Fruit fly (Drosophila melanogaster) whole organism: ENCODE measurements around the gene spz.

ENCODE experiments used
- CG8478 ChIP-seq: fragments of >200 bp; optimal IDR thresholded peaks from 2 replicates; lab custom pipeline; 2018; ENCODE audit warnings: inconsistent platforms
- Dll ChIP-seq: fragments of >200 bp; optimal IDR thresholded peaks from 2 replicates; lab custom pipeline; 2017
- EcR ChIP-seq, 2 experiments: fragments of >200 bp; optimal IDR thresholded peaks; 2 replicates each; lab custom pipeline; 2017; ENCODE audit warnings: missing biosample characterization in 2 of 2, missing genetic modification characterization in 2 of 2, missing genetic modification reagents in 2 of 2
- pan ChIP-seq: fragments of >200 bp; optimal IDR thresholded peaks from 2 replicates; lab custom pipeline; 2017
- psq ChIP-seq: fragments of >200 bp; optimal IDR thresholded peaks from 2 replicates; lab custom pipeline; 2017
- usp ChIP-seq: fragments of >200 bp; optimal IDR thresholded peaks from 2 replicates; lab custom pipeline; 2017; ENCODE audit warnings: missing biosample characterization, missing genetic modification characterization, mixed read lengths

Gene spz

dm6 chr3R:27065136-27065535, 4.7 kb downstream of the spz start, which contains the start of gene CG43935:
Gene CG43935, plus strand, starts transcription at chr3R:27065436.
- TF ChIP-seq usp = no peak
- TF ChIP-seq Dll = no peak
- TF ChIP-seq EcR (GFP tag; optimal IDR thresholded peaks at IDR 0.05; lab: Kevin White, UChicago) = no peak
- no peak for TF ChIP-seq CG8478
- no peak for TF ChIP-seq psq (lab: Kevin White, UChicago)
- TF ChIP-seq pan (lab: Kevin White, UChicago) = no peak

- no peak for TF ChIP-seq CG8478
These were observed 5.8 kb downstream of the spz start, which contains the start of gene Nep5 for dm6 chr3R:27064099-27064498. Gene Nep5, minus strand, starts transcription at chr3R:27064199.

DNA sequence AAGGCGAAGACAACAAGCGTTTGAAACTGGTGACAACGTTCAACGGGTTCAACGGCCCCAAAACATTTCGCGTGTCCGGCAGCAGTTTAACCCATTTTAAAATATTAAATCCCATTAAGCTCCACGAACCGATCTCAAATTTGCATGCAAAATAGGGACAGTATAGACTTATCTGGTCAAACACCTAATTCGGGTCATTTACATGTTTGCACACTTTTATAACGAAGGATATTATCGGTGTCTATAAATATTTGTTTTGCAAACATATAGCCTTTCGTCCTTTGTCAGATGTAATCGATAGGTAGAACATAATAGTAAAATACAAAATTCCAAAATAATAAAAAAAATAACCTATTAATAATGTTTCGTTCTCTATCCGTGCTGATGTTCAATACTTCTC, 8.0 kb downstream of the spz start, which contains the start of gene CG34292:
CG34292 (plus strand) TSS at position 301 of the 400 bp plus-strand sequence.
- TF ChIP-seq CG8478 = no peak
- no peak for TF ChIP-seq psq (lab: Kevin White, UChicago)
- no peak for TF ChIP-seq EcR (GFP tag; optimal IDR thresholded peaks at IDR 0.05; lab: Kevin White, UChicago)
- no peak for TF ChIP-seq pan (lab: Kevin White, UChicago)
- no peak for TF ChIP-seq usp
- no peak for TF ChIP-seq Dll

DNA sequence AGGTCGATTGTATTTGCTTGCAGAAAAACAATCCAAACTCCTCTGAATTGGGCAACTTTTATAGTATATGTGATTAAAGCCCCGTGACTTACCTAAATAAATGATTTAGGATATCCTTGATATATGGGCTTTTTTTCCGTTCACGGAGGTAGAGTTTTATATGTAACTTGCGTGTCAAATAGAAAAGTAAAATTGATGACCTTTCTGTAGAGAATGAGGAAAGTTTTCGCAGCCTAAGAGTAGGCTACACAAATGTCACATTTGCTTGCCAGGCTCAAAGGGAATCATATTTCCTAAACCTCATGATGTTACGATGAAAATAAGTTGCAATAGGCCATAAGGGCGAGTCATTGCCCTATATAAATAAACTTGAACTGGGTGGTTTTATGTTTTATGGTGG, 13.7 kb downstream of the spz start:
- TF ChIP-seq usp = no peak
- no peak for TF ChIP-seq EcR (GFP tag; optimal IDR thresholded peaks at IDR 0.05; lab: Kevin White, UChicago)
- no peak for TF ChIP-seq CG8478
- TF ChIP-seq pan (lab: Kevin White, UChicago) = no peak
- TF ChIP-seq psq (lab: Kevin White, UChicago) = no peak
- TF ChIP-seq Dll = no peak

- TF ChIP-seq Dll (no peak), CG8478 (no peak), psq (lab: Kevin White, UChicago) (no peak), EcR (GFP tag; optimal IDR thresholded peaks at IDR 0.05; lab: Kevin White, UChicago) (no peak), pan (lab: Kevin White, UChicago) (no peak), usp (no peak)
These were observed 20.3 kb downstream of the spz start for dm6 chr3R:27049549-27049948.

dm6 chr3R:27048561-27049270, 21.2 kb downstream of the spz start, which contains the start of gene TwdlT:
Gene TwdlT, plus strand, starts transcription at chr3R:27049220.
- no peak for TF ChIP-seq EcR (GFP tag; optimal IDR thresholded peaks at IDR 0.05; lab: Kevin White, UChicago)
- TF ChIP-seq psq (lab: Kevin White, UChicago) = no peak
- TF ChIP-seq pan (lab: Kevin White, UChicago) = no peak
- TF ChIP-seq usp = no peak
- TF ChIP-seq Dll = no peak
- no peak for TF ChIP-seq CG8478

- TF ChIP-seq CG8478 (no peak), EcR (GFP tag; optimal IDR thresholded peaks at IDR 0.05; lab: Kevin White, UChicago) (no peak), usp (no peak), pan (lab: Kevin White, UChicago) (no peak)
These were observed 29.8 kb downstream of the spz start for dm6 chr3R:27040044-27040443.

DNA sequence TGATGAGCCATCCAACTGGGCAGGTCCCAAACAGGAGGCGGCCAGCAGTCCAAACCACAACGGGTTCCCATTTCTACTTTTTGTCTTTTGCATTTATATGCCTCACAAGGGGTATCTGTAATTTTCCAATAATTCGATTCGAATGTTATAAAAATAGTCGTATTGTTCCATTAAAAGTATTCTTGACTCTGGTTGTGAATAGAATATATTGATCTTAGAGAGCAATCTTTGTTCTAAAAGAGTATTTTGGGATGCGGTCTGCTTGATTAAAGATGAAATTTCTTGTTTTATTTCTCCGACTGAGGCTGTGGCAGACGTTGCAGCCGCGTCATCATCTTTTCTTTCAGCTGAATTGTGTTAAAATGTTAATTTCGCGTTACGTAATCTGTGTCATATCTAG, 35.9 kb downstream of the spz start:
- no peak for TF ChIP-seq Dll
- TF ChIP-seq EcR (GFP tag; optimal IDR thresholded peaks at IDR 0.05; lab: Kevin White, UChicago) = no peak
- no peak for TF ChIP-seq CG8478
- TF ChIP-seq pan (lab: Kevin White, UChicago) = no peak

DNA sequence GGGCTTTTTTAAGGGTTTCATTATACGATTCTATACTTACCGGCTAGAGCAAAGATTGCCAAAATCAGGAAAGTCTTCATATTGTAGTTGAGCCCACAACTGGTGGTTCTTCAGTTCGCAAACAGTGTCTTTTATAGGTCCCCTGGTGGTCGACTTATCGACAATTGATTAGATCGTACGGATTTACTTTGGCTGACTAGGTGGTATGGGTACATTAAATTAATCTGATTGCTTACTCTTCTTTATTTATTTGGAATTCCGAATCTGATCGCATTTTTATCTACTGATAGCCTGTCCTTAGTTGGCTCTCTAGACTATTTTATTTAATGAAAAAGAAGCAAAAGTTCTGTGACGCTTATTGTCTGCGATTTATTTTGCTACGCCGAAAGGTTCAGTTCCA, 43.9 kb downstream of the spz start, which contains the start of gene CG6271:
CG6271 (minus strand) TSS at position 101 of the 400 bp plus-strand sequence.
- no peak for TF ChIP-seq EcR (GFP tag; optimal IDR thresholded peaks at IDR 0.05; lab: Kevin White, UChicago)
- TF ChIP-seq CG8478 = no peak
- no peak for TF ChIP-seq pan (lab: Kevin White, UChicago)
- TF ChIP-seq usp = no peak
- no peak for TF ChIP-seq Dll
- no peak for TF ChIP-seq psq (lab: Kevin White, UChicago)

DNA sequence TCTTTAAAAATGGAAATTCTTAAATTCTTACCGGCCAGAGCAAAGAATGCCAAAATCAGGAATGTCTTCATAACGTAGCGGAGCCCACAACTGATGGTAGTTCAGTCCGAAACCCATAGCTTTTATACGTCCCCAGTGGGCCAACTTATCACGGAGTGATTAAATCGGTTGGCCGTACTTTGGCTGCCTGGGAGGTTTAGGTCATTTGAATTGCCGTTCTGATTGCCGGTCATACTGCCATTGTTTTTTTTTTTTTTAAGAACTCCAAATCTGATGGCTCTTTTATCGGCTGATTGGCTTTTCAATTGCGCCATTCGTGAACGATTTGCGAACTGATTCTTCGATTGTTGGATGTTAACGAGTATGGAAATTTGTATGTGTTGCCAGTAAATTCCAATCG, 46.8 kb downstream of the spz start, which contains the start of gene CG6277:
CG6277 (minus strand) TSS at position 101 of the 400 bp plus-strand sequence.
- TF ChIP-seq usp (no peak), psq (lab: Kevin White, UChicago) (no peak), CG8478 (no peak), EcR (GFP tag; optimal IDR thresholded peaks at IDR 0.05; lab: Kevin White, UChicago) (no peak), pan (lab: Kevin White, UChicago) (no peak), Dll (no peak)

- TF ChIP-seq EcR (GFP tag; optimal IDR thresholded peaks at IDR 0.05; lab: Kevin White, UChicago) (no peak), psq (lab: Kevin White, UChicago) (no peak), usp (no peak), pan (lab: Kevin White, UChicago) (no peak)
These were observed 48.6 kb downstream of the spz start, which contains the start of gene CG6283 for dm6 chr3R:27021278-27021677. Gene CG6283, minus strand, starts transcription at chr3R:27021378.

DNA sequence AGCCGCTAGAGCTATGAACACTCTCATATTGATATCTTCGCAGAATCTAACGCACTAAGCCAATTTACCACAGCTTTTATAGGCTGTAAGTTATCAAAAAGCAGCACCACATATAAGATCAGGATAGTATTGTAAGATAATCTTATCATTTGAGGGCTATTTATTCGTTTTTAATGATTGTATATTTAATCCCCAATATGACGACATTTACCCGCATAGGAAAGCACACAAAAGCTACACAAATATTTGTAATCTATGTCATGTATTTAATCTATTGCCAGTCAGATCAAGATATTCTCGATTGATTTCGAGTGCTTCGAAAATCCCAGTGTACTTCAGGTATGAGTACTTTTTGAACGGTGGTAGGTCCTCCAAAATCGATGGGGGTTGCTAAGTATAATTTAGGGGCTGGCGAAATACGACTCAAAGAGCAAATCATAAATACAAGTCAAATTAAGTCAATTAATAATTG, 50.1 kb downstream of the spz start, which contains the start of gene CG17191:
CG17191 (minus strand) TSS at position 51 of the 472 bp plus-strand sequence.
- TF ChIP-seq pan (lab: Kevin White, UChicago) (no peak), CG8478 (no peak), usp (no peak), psq (lab: Kevin White, UChicago) (no peak), Dll (no peak), EcR (GFP tag; optimal IDR thresholded peaks at IDR 0.05; lab: Kevin White, UChicago) (no peak)

DNA sequence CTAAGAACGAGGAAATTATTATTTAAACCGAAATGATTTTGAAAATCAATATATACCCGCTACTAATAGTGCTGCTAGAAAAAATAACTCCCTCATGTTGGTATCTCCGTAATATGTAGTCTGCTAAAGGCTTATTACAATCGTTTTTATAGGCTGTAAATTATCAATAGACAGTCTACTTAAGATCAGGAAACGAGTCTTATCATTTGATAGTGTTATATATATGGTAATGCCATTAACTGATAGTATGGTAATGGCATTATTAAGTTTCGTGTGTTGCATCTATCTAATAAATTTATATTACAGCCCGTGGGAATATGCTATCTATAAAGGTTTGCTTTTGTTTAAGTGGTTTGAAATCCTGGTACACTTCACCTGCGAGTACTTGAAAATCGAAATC, 51.7 kb downstream of the spz start, which contains the start of gene CG17192:
CG17192 (minus strand) TSS at position 101 of the 400 bp plus-strand sequence.
- TF ChIP-seq usp (no peak), pan (lab: Kevin White, UChicago) (no peak), psq (lab: Kevin White, UChicago) (no peak), Dll (no peak), EcR (GFP tag; optimal IDR thresholded peaks at IDR 0.05; lab: Kevin White, UChicago) (no peak), CG8478 (no peak)
